Worm (Caenorhabditis elegans): ENCODE results near the gene B0457.6.
A peak's percentile ranks its signal among the peaks of the same experiment; 100 is the strongest.

B0457.6 gene

ce11 chrII:8964835-8965234 is 42.6 kb downstream of the B0457.6 start, which contains the start of the genes ndub-3 and C18E9.2:
Gene ndub-3 (minus strand): TSS chrII:8964890.
Gene C18E9.2 (plus strand): TSS chrII:8965006.
- TF ChIP-seq set-16 (GFP tag; IDR thresholded peaks at IDR 0.05) (no peak), nhr-77 (tag; optimal IDR thresholded peaks at IDR 0.05) (peak; percentile 37), aly-2 (tag; optimal IDR thresholded peaks at IDR 0.05) (no peak), ceh-44 (GFP tag; IDR thresholded peaks at IDR 0.05) (no peak), php-3 (GFP tag; IDR thresholded peaks at IDR 0.05) (no peak), mes-2 (tag; optimal IDR thresholded peaks at IDR 0.05; ENCODE audit: poor library complexity, severe bottlenecking) (peak; percentile 63), saeg-2 (GFP tag; IDR thresholded peaks at IDR 0.05) (no peak), madf-5 (GFP tag; IDR thresholded peaks at IDR 0.05) (no peak), snpc-4 (tag; optimal IDR thresholded peaks at IDR 0.05) (no peak), daf-12 (tag; optimal IDR thresholded peaks at IDR 0.05) (no peak), rbr-2 (tag; optimal IDR thresholded peaks at IDR 0.05) (no peak), zag-1 (tag; optimal IDR thresholded peaks at IDR 0.05) (no peak), F26F4.8 (GFP tag; conservative IDR thresholded peaks at IDR 0.05) (no peak), F10B5.3 (tag; optimal IDR thresholded peaks at IDR 0.05) (no peak), dmd-8 (GFP tag; IDR thresholded peaks at IDR 0.05) (no peak), D1046.2 (GFP tag; IDR thresholded peaks at IDR 0.05) (no peak), snpc-1.2 (GFP tag; IDR thresholded peaks at IDR 0.05) (no peak), sdz-12 (GFP tag; optimal IDR thresholded peaks at IDR 0.05) (no peak), hif-1 (tag; optimal IDR thresholded peaks at IDR 0.05) (peak in 1 of 2 experiments; percentile 13), aha-1 (tag) (no peak), ceh-82 (tag; optimal IDR thresholded peaks at IDR 0.05) (no peak), cey-2 (tag; optimal IDR thresholded peaks at IDR 0.05; ENCODE audit: borderline replicate concordance, insufficient read depth) (no peak), dpl-1 (GFP tag; optimal IDR thresholded peaks at IDR 0.05) (peak; percentile 27), ama-1 (optimal IDR thresholded peaks at IDR 0.05) (no peak), nhr-102 (tag; optimal IDR thresholded peaks at IDR 0.05) (no peak), zip-2 (tag; optimal IDR thresholded peaks at IDR 0.05) (no peak), mdl-1 (tag; optimal IDR thresholded peaks at IDR 0.05) (no peak), nhr-6 (tag; optimal IDR thresholded peaks at IDR 0.05) (peak; percentile 44), lsy-2 (tag; optimal IDR thresholded peaks at IDR 0.05) (peak in 1 of 2 experiments; percentile 62), tra-1 (GFP tag; IDR thresholded peaks at IDR 0.05) (no peak), ztf-7 (tag; optimal IDR thresholded peaks at IDR 0.05) (no peak), dve-1 (tag; optimal IDR thresholded peaks at IDR 0.05; ENCODE audit: insufficient read depth) (peak; percentile 22), gei-8 (GFP tag; optimal IDR thresholded peaks at IDR 0.05) (no peak), pha-4 (GFP tag; IDR thresholded peaks at IDR 0.05) (no peak), pha-4 (tag; optimal IDR thresholded peaks at IDR 0.05) (no peak), jun-1 (tag; optimal IDR thresholded peaks at IDR 0.05) (no peak), T26A8.4 (GFP tag; IDR thresholded peaks at IDR 0.05) (no peak), R02D3.7 (tag; optimal IDR thresholded peaks at IDR 0.05) (peak; percentile 78), mxl-2 (GFP tag; conservative IDR thresholded peaks at IDR 0.05) (no peak), ceh-62 (tag; optimal IDR thresholded peaks at IDR 0.05) (no peak), F49E8.2 (tag; optimal IDR thresholded peaks at IDR 0.05; ENCODE audit: borderline replicate concordance) (no peak), unc-39 (tag; optimal IDR thresholded peaks at IDR 0.05) (no peak), mep-1 (tag; optimal IDR thresholded peaks at IDR 0.05) (peak; percentile 53), hlh-11 (tag; optimal IDR thresholded peaks at IDR 0.05) (peak; percentile 32), hlh-30 (tag; optimal IDR thresholded peaks at IDR 0.05; ENCODE audit: insufficient read depth) (peak; percentile 65), nhr-41 (GFP tag; IDR thresholded peaks at IDR 0.05) (no peak), F37D6.2 (tag; optimal IDR thresholded peaks at IDR 0.05) (no peak), T20F7.1 (GFP tag; optimal IDR thresholded peaks at IDR 0.05) (no peak), spr-1 (tag; optimal IDR thresholded peaks at IDR 0.05) (no peak), lin-1 (GFP tag; IDR thresholded peaks at IDR 0.05) (no peak), F44E2.7 (GFP tag; IDR thresholded peaks at IDR 0.05) (no peak), lin-13 (GFP tag; optimal IDR thresholded peaks at IDR 0.05) (no peak), ZK337.2 (GFP tag; IDR thresholded peaks at IDR 0.05) (no peak)

Data from whole organism, L4 larva.